Fruit fly (Drosophila melanogaster) whole organism, larva: ENCODE measurements around the gene CG42728.

Experiments
- noc ChIP-seq: fragments of 200-800 bp; sonication (Bioruptor generic); optimal IDR thresholded peaks from 3 replicates; lab custom pipeline; 2019; ENCODE audit warnings: missing biosample characterization, mild to moderate bottlenecking, missing genetic modification characterization, moderate library complexity

The CG42728 gene

dm6 chr3L:15540682-15541081, 12.7 kb upstream of the CG42728 start:
- TF ChIP-seq noc (tag; lab: Kevin White, UChicago), result no peak

dm6 chr3L:15539903-15540409, 12.0 kb upstream of the CG42728 start:
- no peak for TF ChIP-seq noc (tag; lab: Kevin White, UChicago)

DNA sequence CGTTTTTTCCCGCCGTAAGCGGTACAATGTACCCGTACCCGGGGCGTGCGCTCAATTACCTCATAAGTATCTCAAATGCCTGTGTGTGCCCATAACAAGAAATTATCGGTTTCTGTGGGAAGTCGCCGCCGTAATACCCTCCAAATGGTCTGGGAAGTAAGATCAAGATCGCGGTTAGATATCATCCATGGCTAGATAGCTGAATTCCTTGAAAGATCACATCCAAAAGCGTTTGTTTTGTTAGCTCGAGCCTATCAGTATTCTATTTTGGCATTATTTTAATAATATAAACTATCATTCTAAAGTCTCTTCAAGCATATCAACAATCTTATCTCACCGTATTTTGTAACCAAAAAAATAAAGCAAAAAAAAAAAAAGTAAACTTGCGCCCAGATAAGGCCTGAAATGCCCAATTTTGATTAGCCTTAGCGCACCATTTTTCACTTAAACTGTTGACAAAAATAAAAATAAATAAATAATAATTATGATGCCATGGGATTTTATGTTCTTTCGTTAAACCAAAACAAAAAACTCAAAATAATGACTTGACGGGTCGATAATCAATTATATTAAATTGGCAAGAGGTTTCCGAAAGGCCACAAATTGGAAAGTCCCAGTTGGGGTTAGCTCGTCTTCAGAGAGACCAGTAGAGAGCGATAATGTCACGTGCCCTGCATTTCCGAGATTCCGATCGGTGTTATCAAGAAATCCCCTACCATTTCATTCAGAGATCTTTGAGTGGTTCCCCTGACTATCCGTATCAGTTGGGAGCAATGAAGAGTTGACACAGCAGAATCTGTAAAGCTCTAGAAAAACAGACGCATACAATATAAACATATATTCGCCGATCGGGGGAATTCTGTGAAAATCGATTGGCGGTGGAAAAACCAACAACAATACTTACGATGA, 10.8 kb upstream of the CG42728 start:
- peak; percentile 20 for TF ChIP-seq noc (tag; lab: Kevin White, UChicago)

DNA sequence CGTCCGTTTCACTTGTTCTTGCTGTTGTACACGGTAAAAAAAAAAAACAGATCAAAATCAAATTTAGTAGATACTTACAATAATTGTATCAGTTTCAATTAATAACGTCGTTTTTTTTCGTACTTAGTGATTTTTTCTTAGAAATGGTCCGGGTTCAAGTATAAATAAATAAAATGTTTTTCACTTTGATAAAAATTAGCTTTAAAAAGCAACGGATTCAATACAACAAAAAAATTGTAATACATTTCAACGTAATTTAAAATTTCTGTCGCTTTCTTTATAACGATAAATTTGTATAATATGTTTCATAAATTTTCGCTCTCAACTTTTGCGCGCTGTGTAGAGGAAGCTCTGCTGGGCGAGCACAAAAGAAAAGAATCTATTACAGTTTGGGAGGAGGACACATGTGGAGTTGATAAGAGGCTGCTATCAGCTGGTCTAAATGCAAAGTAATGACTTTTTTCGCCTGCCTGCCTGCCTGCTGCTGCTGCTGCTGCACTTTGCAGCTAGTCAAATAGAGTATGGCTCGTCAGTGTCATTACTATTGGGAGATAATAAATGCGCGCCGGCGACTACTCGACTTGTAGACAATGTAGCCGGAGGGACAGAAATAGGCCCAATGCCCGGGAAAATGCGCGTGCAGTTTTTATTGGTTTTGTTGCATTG, 10.1 kb upstream of the CG42728 start:
- peak; percentile 80 for TF ChIP-seq noc (tag; lab: Kevin White, UChicago)

- no peak for TF ChIP-seq noc (tag; lab: Kevin White, UChicago)
Observed at dm6 chr3L:15536550-15536949, 8.6 kb upstream of the CG42728 start.

DNA sequence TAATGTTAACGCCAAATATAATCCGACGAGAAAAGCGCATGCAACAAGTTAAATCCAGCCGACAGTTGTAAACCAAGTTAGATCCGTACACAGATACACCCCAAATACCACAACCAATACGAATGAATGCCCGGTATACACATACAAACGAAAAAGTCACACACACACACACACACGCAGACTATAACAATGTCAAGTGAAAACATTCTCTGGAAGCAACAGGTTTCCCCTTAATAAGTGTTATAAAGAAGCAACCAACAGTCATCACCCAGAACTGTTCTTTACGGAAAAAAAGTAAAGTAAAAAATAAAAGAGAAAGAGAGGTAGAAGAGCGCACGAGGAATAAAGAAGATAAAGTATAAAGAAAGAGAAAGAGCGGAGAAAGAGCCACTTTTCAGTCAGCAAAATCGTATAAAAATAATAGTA, 7.8 kb upstream of the CG42728 start:
- no peak for TF ChIP-seq noc (tag; lab: Kevin White, UChicago)

- TF ChIP-seq noc (tag; lab: Kevin White, UChicago), result no peak
Observed at dm6 chr3L:15535228-15535598, 7.2 kb upstream of the CG42728 start, which contains the start of gene CrebA. Gene CrebA (plus strand): TSS chr3L:15535395.

DNA sequence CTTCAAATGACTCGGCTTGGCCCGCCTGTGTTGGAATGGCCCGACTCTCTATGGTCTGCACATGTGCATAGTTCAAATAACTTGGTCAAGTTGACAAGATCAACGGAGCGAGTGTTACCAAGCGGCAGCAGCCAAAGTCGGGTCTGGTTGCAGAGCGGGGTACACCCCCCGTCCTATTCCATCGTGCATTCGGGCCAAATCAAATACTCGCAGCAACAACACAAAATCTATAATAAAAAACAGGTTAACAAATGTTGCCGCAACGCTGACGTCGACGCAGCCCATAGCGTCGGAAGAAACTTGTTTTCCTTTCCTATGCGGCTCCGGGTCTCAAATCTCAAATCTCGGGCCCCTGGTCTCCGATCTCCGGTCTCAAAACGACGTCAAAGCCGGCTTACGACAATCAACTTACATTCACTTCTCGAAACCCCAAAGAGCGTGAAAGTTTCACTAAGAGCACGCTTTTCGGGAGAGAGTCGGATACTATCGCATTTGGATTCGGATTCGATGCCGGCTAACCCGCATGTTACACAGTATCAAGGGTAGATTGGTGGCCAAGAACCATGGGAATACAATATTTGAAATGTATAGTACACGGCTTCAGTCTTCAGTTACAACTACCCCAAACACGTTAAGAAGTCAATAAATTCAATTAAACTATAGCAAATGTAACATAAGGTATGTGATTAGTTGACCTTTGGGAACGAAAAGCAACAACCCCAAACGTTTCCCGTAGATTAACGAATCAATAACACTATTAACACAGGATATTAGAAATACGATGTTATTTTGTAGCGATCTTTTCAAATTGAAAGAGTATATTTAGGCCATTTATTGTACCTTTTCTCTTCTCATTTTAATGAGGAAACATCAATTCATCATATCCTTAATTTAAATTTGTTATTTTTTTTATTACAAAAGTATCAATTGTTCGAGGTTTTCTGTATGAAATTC, 6.6 kb upstream of the CG42728 start:
- peak; percentile 78 for TF ChIP-seq noc (tag; lab: Kevin White, UChicago)

DNA sequence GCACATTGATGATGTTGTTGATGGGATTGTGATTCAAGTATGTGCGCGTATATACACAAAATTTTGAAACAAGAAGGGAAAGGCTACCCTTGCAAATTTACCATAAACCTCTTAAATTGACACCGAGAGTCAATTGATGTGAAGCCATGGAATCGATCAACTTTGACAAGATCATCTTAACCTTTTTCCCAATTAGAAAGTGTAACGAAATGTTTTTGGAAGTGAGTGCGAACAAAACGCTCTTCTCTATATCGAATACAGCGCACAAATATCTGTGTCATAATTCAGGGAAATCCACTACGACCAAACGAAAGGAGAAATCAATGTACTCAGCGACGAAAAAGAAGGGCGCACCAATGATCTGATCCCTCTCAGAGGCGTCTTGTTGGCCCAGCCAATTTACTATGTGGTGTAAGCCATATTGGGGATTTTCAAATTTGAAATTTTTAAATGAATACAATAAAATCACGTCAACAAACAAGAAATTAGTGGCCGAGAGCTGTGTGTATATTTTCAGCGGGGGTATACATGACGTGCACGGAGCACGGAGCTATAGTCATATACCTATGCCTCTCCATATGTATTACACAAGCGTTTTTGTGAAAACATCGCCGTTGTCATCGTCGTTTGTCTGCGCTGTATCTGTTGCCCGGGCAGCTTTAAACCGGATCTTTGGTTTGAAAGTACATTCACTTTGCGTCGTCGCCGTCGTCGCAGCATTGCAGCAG, 5.6 kb upstream of the CG42728 start:
- peak; percentile 79 for TF ChIP-seq noc (tag; lab: Kevin White, UChicago)

dm6 chr3L:15532368-15533030, 4.5 kb upstream of the CG42728 start:
- no peak for TF ChIP-seq noc (tag; lab: Kevin White, UChicago)

DNA sequence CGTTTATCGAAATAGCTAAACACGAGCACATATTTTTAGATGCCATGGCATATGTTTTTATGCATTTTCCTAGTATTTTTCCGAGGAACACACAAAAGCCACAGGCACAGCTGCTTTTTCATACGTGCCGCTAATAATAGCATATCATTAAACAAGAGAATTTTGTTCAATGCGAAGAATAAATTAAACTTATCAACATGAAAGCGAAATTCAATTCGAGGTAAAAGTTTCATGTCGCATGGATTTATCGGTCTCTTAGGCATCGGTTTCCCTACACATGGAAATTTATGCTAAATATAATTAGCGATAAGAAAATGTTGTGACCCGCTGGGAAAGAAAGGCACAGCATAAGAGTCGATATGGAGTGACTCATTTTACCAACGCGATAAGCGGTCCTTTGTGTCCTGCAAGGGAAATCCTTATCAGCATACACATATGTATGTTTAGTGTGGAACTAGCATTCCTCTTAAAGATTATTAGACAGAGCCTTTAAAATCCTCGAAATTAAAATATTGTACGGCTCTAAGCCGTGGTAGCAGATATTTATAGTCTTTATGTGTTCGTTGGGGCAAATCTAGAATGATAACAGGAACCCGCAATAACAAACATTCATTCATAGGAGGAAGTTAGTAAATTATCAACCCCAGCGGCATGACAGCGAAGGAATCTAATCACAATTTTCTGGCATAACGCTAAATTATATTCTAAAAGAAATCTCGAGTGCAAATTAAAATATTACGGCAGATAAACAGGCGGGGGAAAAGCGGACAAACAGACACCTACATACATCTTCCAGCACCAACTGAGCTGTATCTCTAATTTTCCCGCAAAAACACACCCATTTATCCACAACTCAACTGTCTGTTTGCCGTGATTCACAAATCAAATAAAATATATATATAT, 3.7 kb upstream of the CG42728 start, which contains the start of gene CG43248:
CG43248 (minus strand) TSS at position 51 of the 903 bp plus-strand sequence.
- peak; percentile 80 for TF ChIP-seq noc (tag; lab: Kevin White, UChicago)

- no peak for TF ChIP-seq noc (tag; lab: Kevin White, UChicago)
Observed at dm6 chr3L:15530638-15531225, 2.7 kb upstream of the CG42728 start.

dm6 chr3L:15530071-15530470, 2.1 kb upstream of the CG42728 start:
- peak; percentile 71 for TF ChIP-seq noc (tag; lab: Kevin White, UChicago)
